Fruit fly (Drosophila melanogaster) whole organism, embryonic: Measurements from ENCODE around the gene Lst8.
A peak's percentile ranks its signal among the peaks of the same experiment; 100 is the strongest.

ENCODE experiments used
- ATbp ChIP-seq: fragments of 200-800 bp; sonication (Bioruptor generic); optimal IDR thresholded peaks from 2 replicates; lab custom pipeline; 2017; ENCODE audit warnings: missing biosample characterization, mild to moderate bottlenecking, missing genetic modification characterization, missing genetic modification reagents
- Abd-B ChIP-seq: fragments of 200-800 bp; sonication (Bioruptor generic); optimal IDR thresholded peaks from 2 replicates; lab custom pipeline; 2018; ENCODE audit warnings: missing biosample characterization, mild to moderate bottlenecking, missing genetic modification characterization, moderate library complexity
- CG1024 ChIP-seq: fragments of 200-800 bp; sonication (Bioruptor generic); IDR thresholded peaks from 2 replicates; pipeline ENCODE4 v1.3.6; 2022; ENCODE audit warnings: missing biosample characterization, missing genetic modification characterization
- CG10431 ChIP-seq: fragments of 200-800 bp; sonication (Bioruptor generic); optimal IDR thresholded peaks from 3 replicates; lab custom pipeline; 2018; ENCODE audit warnings: missing biosample characterization, mild to moderate bottlenecking, missing genetic modification characterization
- CG10979 ChIP-seq: fragments of 200-800 bp; sonication (Bioruptor generic); optimal IDR thresholded peaks from 2 replicates; lab custom pipeline; 2018; ENCODE audit warnings: missing biosample characterization, mild to moderate bottlenecking, missing genetic modification characterization, moderate library complexity
- CG11695 ChIP-seq: fragments of 200-800 bp; sonication (Bioruptor generic); IDR thresholded peaks from 3 replicates; pipeline ENCODE4 v1.3.6; 2022; ENCODE audit warnings: missing biosample characterization, missing genetic modification characterization
- CG12219 ChIP-seq: fragments of 200-800 bp; sonication (Bioruptor generic); optimal IDR thresholded peaks from 3 replicates; lab custom pipeline; 2018; ENCODE audit warnings: missing biosample characterization, mild to moderate bottlenecking, missing genetic modification characterization
- CG1233 ChIP-seq: fragments of 200-800 bp; sonication (Bioruptor generic); optimal IDR thresholded peaks from 4 replicates; lab custom pipeline; 2018; ENCODE audit warnings: missing biosample characterization, mild to moderate bottlenecking, missing genetic modification characterization
- CG13424 ChIP-seq: fragments of 200-800 bp; sonication (Bioruptor generic); optimal IDR thresholded peaks from 2 replicates; lab custom pipeline; 2019; ENCODE audit warnings: missing biosample characterization, mild to moderate bottlenecking, missing genetic modification characterization, moderate library complexity
- CG14667 ChIP-seq: fragments of 200-800 bp; sonication (Bioruptor generic); IDR thresholded peaks from 2 replicates; pipeline ENCODE4 v1.3.6; 2022; ENCODE audit warnings: missing biosample characterization, missing genetic modification characterization
- CG15269 ChIP-seq: fragments of 200-800 bp; sonication (Bioruptor generic); optimal IDR thresholded peaks from 2 replicates; lab custom pipeline; 2018; ENCODE audit warnings: missing biosample characterization, mild to moderate bottlenecking, missing genetic modification characterization, moderate library complexity
- CG15601 ChIP-seq: fragments of 200-800 bp; sonication (Bioruptor generic); optimal IDR thresholded peaks from 3 replicates; lab custom pipeline; 2019; ENCODE audit warnings: missing biosample characterization, mild to moderate bottlenecking, missing genetic modification characterization, moderate library complexity
- CG16815 ChIP-seq: fragments of 200-800 bp; sonication (Bioruptor generic); optimal IDR thresholded peaks from 3 replicates; lab custom pipeline; 2017; ENCODE audit warnings: missing biosample characterization, mild to moderate bottlenecking, missing genetic modification characterization
- CG17359 ChIP-seq: fragments of 200-800 bp; sonication (Bioruptor generic); optimal IDR thresholded peaks from 3 replicates; lab custom pipeline; 2018; ENCODE audit warnings: missing biosample characterization, mild to moderate bottlenecking, missing genetic modification characterization, moderate library complexity
- CG17912 ChIP-seq: fragments of 200-800 bp; sonication (Bioruptor generic); optimal IDR thresholded peaks from 2 replicates; lab custom pipeline; 2018; ENCODE audit warnings: missing biosample characterization, mild to moderate bottlenecking, missing genetic modification characterization
- CG18262 ChIP-seq: fragments of 200-800 bp; optimal IDR thresholded peaks from 3 replicates; lab custom pipeline; 2019; ENCODE audit warnings: missing biosample characterization, mild to moderate bottlenecking, missing genetic modification characterization, moderate library complexity
- CG18764 ChIP-seq: fragments of 200-800 bp; sonication (Bioruptor generic); optimal IDR thresholded peaks from 3 replicates; lab custom pipeline; 2016; ENCODE audit warnings: missing biosample characterization, missing genetic modification characterization
- CG2120 ChIP-seq: fragments of 200-800 bp; sonication (Bioruptor generic); optimal IDR thresholded peaks from 3 replicates; lab custom pipeline; 2016; ENCODE audit warnings: missing biosample characterization, missing genetic modification characterization
- CG30020 ChIP-seq: fragments of 200-800 bp; optimal IDR thresholded peaks from 2 replicates; lab custom pipeline; 2019; ENCODE audit warnings: missing biosample characterization, mild to moderate bottlenecking, missing genetic modification characterization, moderate library complexity
- CG4404 ChIP-seq: fragments of 200-800 bp; sonication (Bioruptor generic); IDR thresholded peaks from 2 replicates; pipeline ENCODE4 v1.3.6; 2022; ENCODE audit warnings: missing biosample characterization, missing genetic modification characterization
- CG6254 ChIP-seq: fragments of 200-800 bp; sonication (Bioruptor generic); optimal IDR thresholded peaks from 3 replicates; lab custom pipeline; 2017; ENCODE audit warnings: mild to moderate bottlenecking, missing biosample characterization, missing genetic modification reagents, missing genetic modification characterization
- CG6689 ChIP-seq: fragments of 200-800 bp; sonication (Bioruptor generic); IDR thresholded peaks from 2 replicates; pipeline ENCODE4 v1.3.6; 2022; ENCODE audit warnings: missing biosample characterization, missing genetic modification characterization
- CG7839 ChIP-seq: fragments of 200-800 bp; sonication (Bioruptor generic); optimal IDR thresholded peaks from 3 replicates; lab custom pipeline; 2018; ENCODE audit warnings: missing biosample characterization, mild to moderate bottlenecking, missing genetic modification characterization, moderate library complexity
- CG9609 ChIP-seq: fragments of 200-800 bp; sonication (Bioruptor generic); optimal IDR thresholded peaks from 3 replicates; lab custom pipeline; 2016; ENCODE audit warnings: missing biosample characterization, missing genetic modification characterization
- CG9727 ChIP-seq: fragments of 200-800 bp; sonication (Bioruptor generic); optimal IDR thresholded peaks from 3 replicates; lab custom pipeline; 2017; ENCODE audit warnings: missing biosample characterization, mild to moderate bottlenecking, missing genetic modification characterization
- CoRest ChIP-seq: fragments of 200-800 bp; sonication (Bioruptor generic); optimal IDR thresholded peaks from 3 replicates; lab custom pipeline; 2018; ENCODE audit warnings: missing biosample characterization, mild to moderate bottlenecking, missing genetic modification characterization, moderate library complexity
- D ChIP-seq, 2 experiments: fragments of 200-800 bp in 1 of 2; fragments of >200 bp in 1 of 2; sonication (Bioruptor generic) in 1 of 2; optimal IDR thresholded peaks; 2 replicates in 1 of 2; 3 replicates in 1 of 2; lab custom pipeline; 2017; ENCODE audit warnings: mild to moderate bottlenecking in 1 of 2, missing biosample characterization in 1 of 2, missing genetic modification characterization in 1 of 2, missing genetic modification reagents in 1 of 2
- D19A ChIP-seq: fragments of 200-800 bp; optimal IDR thresholded peaks from 3 replicates; lab custom pipeline; 2019; ENCODE audit warnings: missing biosample characterization, mild to moderate bottlenecking, missing genetic modification characterization, moderate library complexity
- Doc3 ChIP-seq: fragments of 200-800 bp; sonication (Bioruptor generic); IDR thresholded peaks from 3 replicates; pipeline ENCODE4 v1.3.6; 2022; ENCODE audit warnings: missing biosample characterization, missing genetic modification characterization; ENCODE audit not compliant: partially characterized antibody
- Hr78 ChIP-seq, 2 experiments: fragments of 200-800 bp in 1 of 2; fragments of >200 bp in 1 of 2; sonication (Bioruptor generic) in 1 of 2; optimal IDR thresholded peaks; 2 replicates each; lab custom pipeline; 2017 to 2019; ENCODE audit warnings: missing biosample characterization in 2 of 2, missing genetic modification characterization in 2 of 2, mild to moderate bottlenecking in 1 of 2, moderate library complexity in 1 of 2
- Mes4 ChIP-seq: fragments of 200-800 bp; sonication (Bioruptor generic); optimal IDR thresholded peaks from 2 replicates; lab custom pipeline; 2016; ENCODE audit warnings: missing biosample characterization, missing genetic modification characterization
- NC2β ChIP-seq: fragments of 200-800 bp; sonication (Bioruptor generic); optimal IDR thresholded peaks from 2 replicates; lab custom pipeline; 2016; ENCODE audit warnings: missing biosample characterization, missing genetic modification characterization
- Nf-YA ChIP-seq: fragments of 200-800 bp; sonication (Bioruptor generic); IDR thresholded peaks from 2 replicates; pipeline ENCODE4 v1.3.6; 2022; ENCODE audit warnings: missing biosample characterization, missing genetic modification characterization
- NfI ChIP-seq: fragments of 200-800 bp; sonication (Bioruptor generic); optimal IDR thresholded peaks from 3 replicates; lab custom pipeline; 2018; ENCODE audit warnings: missing biosample characterization, mild to moderate bottlenecking, missing genetic modification characterization, moderate library complexity
- Oaz ChIP-seq: fragments of 200-800 bp; sonication (Bioruptor generic); IDR thresholded peaks from 2 replicates; pipeline ENCODE4 v1.3.6; 2022; ENCODE audit warnings: missing biosample characterization, missing genetic modification characterization
- Ptx1 ChIP-seq: fragments of 200-800 bp; sonication (Bioruptor generic); IDR thresholded peaks from 2 replicates; pipeline ENCODE4 v1.3.6; 2022; ENCODE audit warnings: missing biosample characterization, missing genetic modification characterization
- Ssrp ChIP-seq: fragments of 200-800 bp; sonication (Bioruptor generic); optimal IDR thresholded peaks from 2 replicates; lab custom pipeline; 2018; ENCODE audit warnings: missing biosample characterization, mild to moderate bottlenecking, missing genetic modification characterization, moderate library complexity
- ara ChIP-seq: fragments of 200-800 bp; sonication (Bioruptor generic); IDR thresholded peaks from 2 replicates; pipeline ENCODE4 v1.3.6; 2022; ENCODE audit warnings: missing biosample characterization, missing genetic modification characterization
- az2 ChIP-seq: fragments of 200-800 bp; sonication (Bioruptor generic); optimal IDR thresholded peaks from 3 replicates; lab custom pipeline; 2016; ENCODE audit warnings: missing biosample characterization, missing genetic modification characterization
- bab2 ChIP-seq: fragments of 200-800 bp; sonication (Bioruptor generic); optimal IDR thresholded peaks from 2 replicates; lab custom pipeline; 2016; ENCODE audit warnings: missing biosample characterization, missing genetic modification characterization
- dan ChIP-seq: fragments of 200-800 bp; sonication (Bioruptor generic); IDR thresholded peaks from 2 replicates; pipeline ENCODE4 v1.3.6; 2022; ENCODE audit warnings: missing biosample characterization, missing genetic modification characterization
- ems ChIP-seq: fragments of 200-800 bp; sonication (Bioruptor generic); optimal IDR thresholded peaks from 3 replicates; lab custom pipeline; 2016; ENCODE audit warnings: missing biosample characterization, missing genetic modification characterization
- fd96Cb ChIP-seq: fragments of 200-800 bp; sonication (Bioruptor generic); optimal IDR thresholded peaks from 2 replicates; lab custom pipeline; 2018; ENCODE audit warnings: missing biosample characterization, mild to moderate bottlenecking, missing genetic modification characterization, moderate library complexity
- gt ChIP-seq: fragments of 200-800 bp; sonication (Bioruptor generic); IDR thresholded peaks from 2 replicates; pipeline ENCODE4 v1.3.6; 2022; ENCODE audit warnings: missing biosample characterization, missing genetic modification characterization
- odd ChIP-seq: fragments of 200-800 bp; sonication (Bioruptor generic); optimal IDR thresholded peaks from 2 replicates; lab custom pipeline; 2017; ENCODE audit warnings: missing biosample characterization, mild to moderate bottlenecking, missing genetic modification characterization
- rib ChIP-seq: fragments of 200-800 bp; sonication (Bioruptor generic); IDR thresholded peaks from 2 replicates; pipeline ENCODE4 v1.3.6; 2022; ENCODE audit warnings: missing biosample characterization, missing genetic modification characterization
- sqz ChIP-seq: fragments of 200-800 bp; sonication (Bioruptor generic); optimal IDR thresholded peaks from 3 replicates; lab custom pipeline; 2018; ENCODE audit warnings: missing biosample characterization, mild to moderate bottlenecking, missing genetic modification characterization
- tin ChIP-seq: fragments of 200-800 bp; sonication (Bioruptor generic); optimal IDR thresholded peaks from 3 replicates; lab custom pipeline; 2016; ENCODE audit warnings: missing biosample characterization, missing genetic modification characterization
- unpg ChIP-seq: fragments of 200-800 bp; sonication (Bioruptor generic); optimal IDR thresholded peaks from 3 replicates; lab custom pipeline; 2018; ENCODE audit warnings: missing biosample characterization, mild to moderate bottlenecking, missing genetic modification characterization, moderate library complexity

Lst8 gene

dm6 chrX:9650048-9650447, 44.3 kb upstream of the Lst8 start (continued):
- peak; percentile 27 for TF ChIP-seq CG6254 (GFP tag; lab: Kevin White, UChicago)
- TF ChIP-seq Nf-YA (GFP tag; lab: Robert Waterston, UW): 0 out of 2 replicates have a peak, but pooled peaks have one; percentile 30
- TF ChIP-seq Ssrp (tag; lab: Kevin White, UChicago): peak; percentile 62
- TF ChIP-seq CG18262 (tag; lab: Kevin White, UChicago): peak; percentile 37
- TF ChIP-seq ara (GFP tag; lab: Robert Waterston, UW): peak; percentile 64
- peak; percentile 39 for TF ChIP-seq CG7839 (tag; lab: Kevin White, UChicago)
- TF ChIP-seq CG10431: no peak
- no peak for TF ChIP-seq rib
- no peak for TF ChIP-seq sqz (GFP tag; lab: Kevin White, UChicago)
- no peak for TF ChIP-seq D (optimal IDR thresholded peaks at IDR 0.05; lab: Kevin White, UChicago)
- peak; percentile 16 for TF ChIP-seq D (GFP tag; optimal IDR thresholded peaks at IDR 0.05; lab: Kevin White, UChicago)
- TF ChIP-seq Hr78 (GFP tag; optimal IDR thresholded peaks at IDR 0.05; lab: Kevin White, UChicago): no peak
- peak; percentile 19 for TF ChIP-seq Abd-B
- TF ChIP-seq CG15601: peak; percentile 21
- no peak for TF ChIP-seq Oaz
- TF ChIP-seq CG30020 (tag; lab: Kevin White, UChicago): no peak
- TF ChIP-seq CG17359 (tag; lab: Kevin White, UChicago): peak; percentile 49
- TF ChIP-seq Doc3 (GFP tag; lab: Robert Waterston, UW): no peak
- TF ChIP-seq CG1024 (GFP tag; lab: Robert Waterston, UW): peak; percentile 50; the same call in 1 of the 2 replicates
- TF ChIP-seq CG12219: no peak
- peak; percentile 63 for TF ChIP-seq az2 (GFP tag; lab: Kevin White, UChicago)
- no peak for TF ChIP-seq CG11695
- peak; percentile 41 for TF ChIP-seq CoRest (tag; lab: Kevin White, UChicago)
- peak; percentile 57 for TF ChIP-seq CG6689 (GFP tag; lab: Robert Waterston, UW)
- no peak for TF ChIP-seq CG17912
- peak; percentile 40 for TF ChIP-seq CG13424 (tag; lab: Kevin White, UChicago)
- TF ChIP-seq Mes4 (GFP tag; lab: Kevin White, UChicago): peak; percentile 2
- TF ChIP-seq Ptx1 (GFP tag; lab: Robert Waterston, UW): peak; percentile 58
- TF ChIP-seq CG2120 (GFP tag; lab: Kevin White, UChicago): no peak
- peak; percentile 54 for TF ChIP-seq unpg (GFP tag; lab: Kevin White, UChicago)
- peak; percentile 9 for TF ChIP-seq NfI (GFP tag; lab: Kevin White, UChicago)
- TF ChIP-seq CG15269 (tag; lab: Kevin White, UChicago): peak; percentile 19
- peak; percentile 45 for TF ChIP-seq CG9727
- TF ChIP-seq ems: peak; percentile 24
- 0 out of 2 replicates have a peak, but pooled peaks have one; percentile 13 for TF ChIP-seq gt
- TF ChIP-seq fd96Cb: peak; percentile 57
- peak; percentile 47 for TF ChIP-seq tin
- TF ChIP-seq CG16815 (GFP tag; lab: Kevin White, UChicago): peak; percentile 63
- peak; percentile 30 for TF ChIP-seq CG18764 (GFP tag; lab: Kevin White, UChicago)
- peak; percentile 30; the same call in 1 of the 2 replicates for TF ChIP-seq CG14667 (GFP tag; lab: Robert Waterston, UW)
- no peak for TF ChIP-seq CG1233
- peak; percentile 13 for TF ChIP-seq D19A (tag; lab: Kevin White, UChicago)
- peak; percentile 13 for TF ChIP-seq CG9609
- peak; percentile 8 for TF ChIP-seq ATbp
- 0 out of 2 replicates have a peak, but pooled peaks have one; percentile 30 for TF ChIP-seq CG4404 (GFP tag; lab: Robert Waterston, UW)
- TF ChIP-seq NC2β (GFP tag; lab: Kevin White, UChicago): peak; percentile 52
- TF ChIP-seq CG10979: peak; percentile 71
- no peak for TF ChIP-seq odd
- TF ChIP-seq dan (GFP tag; lab: Robert Waterston, UW): 0 out of 2 replicates have a peak, but pooled peaks have one; percentile 55
- TF ChIP-seq bab2: no peak
